Worm (Caenorhabditis elegans): ENCODE data around the gene Y51B9A.6.

Gene Y51B9A.6

DNA sequence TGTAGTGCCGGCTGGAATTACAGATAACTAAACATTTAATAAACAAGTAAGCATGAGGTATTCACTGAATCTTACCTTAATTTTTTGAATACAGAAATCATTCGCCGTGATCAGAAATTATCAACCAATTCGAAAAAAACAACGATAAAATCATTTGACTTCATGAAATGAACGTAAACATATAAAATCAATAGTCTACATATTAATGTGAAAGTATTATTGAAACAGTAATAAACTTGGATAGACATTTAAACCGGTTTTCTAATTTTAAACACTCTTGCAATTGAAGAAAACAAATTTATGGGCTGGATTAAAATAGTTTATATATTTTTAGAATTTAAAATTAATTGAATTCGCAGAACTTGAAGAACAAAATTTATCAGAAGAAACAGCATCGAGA lies 38.9 kb upstream of the Y51B9A.6 start, which contains the start of gene chil-16:
Gene chil-16, minus strand, starts transcription at position 101 of the 400 bp plus-strand sequence.
- TF ChIP-seq pha-4 (GFP tag; IDR thresholded peaks at IDR 0.05) (no peak), pha-4 (tag; optimal IDR thresholded peaks at IDR 0.05) (no peak), lin-29 (GFP tag; IDR thresholded peaks at IDR 0.05) (no peak), F37D6.2 (tag; optimal IDR thresholded peaks at IDR 0.05) (no peak)

ce11 chrII:9440060-9440459 lies 37.1 kb upstream of the Y51B9A.6 start, which contains the start of gene chil-17:
Gene chil-17 (minus strand): TSS chrII:9440160.
- no peak for TF ChIP-seq lin-29 (GFP tag; IDR thresholded peaks at IDR 0.05)
- no peak for TF ChIP-seq nhr-6 (tag; optimal IDR thresholded peaks at IDR 0.05)
- TF ChIP-seq nhr-48 (tag; optimal IDR thresholded peaks at IDR 0.05): no peak
- no peak for TF ChIP-seq attf-4 (tag; optimal IDR thresholded peaks at IDR 0.05)
- TF ChIP-seq madf-9 (GFP tag; conservative IDR thresholded peaks at IDR 0.05): no peak
- no peak for TF ChIP-seq lin-13 (GFP tag; optimal IDR thresholded peaks at IDR 0.05)
- no peak for TF ChIP-seq duxl-1 (tag; optimal IDR thresholded peaks at IDR 0.05; ENCODE audit: poor library complexity)
- no peak for TF ChIP-seq zag-1 (tag; optimal IDR thresholded peaks at IDR 0.05)
- no peak for TF ChIP-seq jun-1 (tag; optimal IDR thresholded peaks at IDR 0.05)
- TF ChIP-seq unc-62 (GFP tag; optimal IDR thresholded peaks at IDR 0.05 in 1 of 2): no peak
- TF ChIP-seq unc-62 (tag; optimal IDR thresholded peaks at IDR 0.05): no peak

DNA sequence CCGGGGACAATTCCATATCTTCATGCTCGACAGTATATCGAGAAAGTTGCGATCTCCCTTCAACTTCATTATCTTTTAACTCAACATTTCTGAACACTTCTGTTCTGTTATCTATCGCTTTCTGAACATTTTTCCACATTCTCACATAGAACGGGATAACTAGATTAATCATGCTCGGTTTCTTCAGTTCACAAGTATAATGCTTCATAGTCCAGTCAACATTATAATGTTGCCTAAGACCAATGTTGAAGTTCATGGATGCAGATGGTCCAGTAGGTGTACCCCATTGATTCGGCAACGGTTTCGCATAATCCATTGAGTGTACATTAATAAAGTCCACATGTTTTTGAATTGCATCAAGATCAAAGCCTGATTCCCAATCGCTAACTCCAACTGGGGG lies 35.9 kb upstream of the Y51B9A.6 start:
- TF ChIP-seq lsy-2 (tag; optimal IDR thresholded peaks at IDR 0.05) (no peak), unc-62 (GFP tag; optimal IDR thresholded peaks at IDR 0.05 in 1 of 2) (peak in 1 of 2 experiments; percentile 91), unc-62 (tag; optimal IDR thresholded peaks at IDR 0.05) (no peak), aha-1 (tag) (peak; percentile 3), zag-1 (tag; optimal IDR thresholded peaks at IDR 0.05) (no peak), F26F4.8 (GFP tag; conservative IDR thresholded peaks at IDR 0.05) (no peak)

DNA sequence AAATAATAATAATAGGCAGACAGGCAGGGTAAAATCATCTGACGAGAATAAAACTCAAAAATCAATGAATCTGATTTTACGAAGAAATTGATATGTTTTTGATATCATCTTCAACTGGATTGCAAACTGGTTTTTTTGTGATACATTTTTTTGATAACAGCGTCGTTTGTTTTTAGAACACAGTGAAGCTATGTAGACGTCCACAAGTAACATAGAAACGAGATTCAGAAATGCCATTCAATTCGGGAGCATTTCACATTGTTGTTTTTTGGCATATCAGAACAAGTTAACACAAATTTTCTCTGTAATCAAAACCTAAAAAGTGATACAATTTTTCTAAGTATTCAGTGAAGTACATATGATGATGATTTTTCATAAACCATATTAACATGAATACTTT lies 35.2 kb upstream of the Y51B9A.6 start, which contains the start of gene chil-13:
Gene chil-13, minus strand, starts transcription at position 101 of the 400 bp plus-strand sequence.
- TF ChIP-seq ceh-20 (GFP tag; IDR thresholded peaks at IDR 0.05) (no peak), lin-29 (GFP tag; IDR thresholded peaks at IDR 0.05) (no peak), spr-1 (tag; optimal IDR thresholded peaks at IDR 0.05) (no peak), php-3 (GFP tag; IDR thresholded peaks at IDR 0.05) (no peak)

ce11 chrII:9436009-9436408 lies 33.0 kb upstream of the Y51B9A.6 start, which contains the start of gene kin-16:
Gene kin-16 (minus strand): TSS chrII:9436109.
- TF ChIP-seq daf-8 (GFP tag; IDR thresholded peaks at IDR 0.05): no peak
- TF ChIP-seq snpc-1.2 (GFP tag; IDR thresholded peaks at IDR 0.05): no peak
- TF ChIP-seq F10B5.3 (tag; optimal IDR thresholded peaks at IDR 0.05): no peak
- TF ChIP-seq dmd-9 (GFP tag; IDR thresholded peaks at IDR 0.05): no peak
- no peak for TF ChIP-seq lim-7 (GFP tag; IDR thresholded peaks at IDR 0.05)
- TF ChIP-seq ZK546.5 (tag; optimal IDR thresholded peaks at IDR 0.05): no peak
- no peak for TF ChIP-seq zfp-2 (tag; optimal IDR thresholded peaks at IDR 0.05)
- no peak for TF ChIP-seq nhr-41 (GFP tag; IDR thresholded peaks at IDR 0.05)
- no peak for TF ChIP-seq dmd-6 (GFP tag; IDR thresholded peaks at IDR 0.05)
- no peak for TF ChIP-seq egl-27 (tag; optimal IDR thresholded peaks at IDR 0.05)
- no peak for TF ChIP-seq aha-1 (tag)
- TF ChIP-seq egl-43 (GFP tag; IDR thresholded peaks at IDR 0.05): no peak
- TF ChIP-seq unc-62 (GFP tag; optimal IDR thresholded peaks at IDR 0.05 in 1 of 2): no peak
- no peak for TF ChIP-seq unc-62 (tag; optimal IDR thresholded peaks at IDR 0.05)
- no peak for TF ChIP-seq F26F4.8 (GFP tag; conservative IDR thresholded peaks at IDR 0.05)
- TF ChIP-seq mxl-3 (GFP tag; optimal IDR thresholded peaks at IDR 0.05): no peak
- no peak for TF ChIP-seq nhr-48 (tag; optimal IDR thresholded peaks at IDR 0.05)
- TF ChIP-seq jun-1 (tag; optimal IDR thresholded peaks at IDR 0.05): no peak
- TF ChIP-seq hmg-1.1 (GFP tag; IDR thresholded peaks at IDR 0.05): no peak
- TF ChIP-seq nhr-111 (GFP tag; optimal IDR thresholded peaks at IDR 0.05): no peak
